Worm (Caenorhabditis elegans) whole organism, L4/young adult: ENCODE measurements around the gene ZK938.11.

Experiments used
- W03F9.2 ChIP-seq: fragments of 150-350 bp; optimal IDR thresholded peaks from 2 replicates; lab custom pipeline; 2014; ENCODE audit warnings: missing biosample characterization, missing genetic modification characterization
- him-1 ChIP-seq: sonication (generic microtip); optimal IDR thresholded peaks from 2 replicates; lab custom pipeline; 2016; ENCODE audit warnings: missing genotype, missing genetic modification reagents, missing genetic modification characterization, missing compliant biosample characterization

- TF ChIP-seq him-1 (tag; lab: Kevin White, UChicago) = no peak
- no peak for TF ChIP-seq W03F9.2 (tag; lab: Kevin White, UChicago)
Measured at ce11 chrII:9828502-9828901, 11.7 kb downstream of the ZK938.11 start.
